Worm (Caenorhabditis elegans): ENCODE results near the gene egl-3.

ce11 chrV:10203435-10204009 is 30.0 kb upstream of the egl-3 start, which contains the start of gene chpf-1:
- no peak for TF ChIP-seq tab-1 (GFP tag; IDR thresholded peaks at IDR 0.05)
- no peak for TF ChIP-seq ref-1 (GFP tag; conservative IDR thresholded peaks at IDR 0.05)
- no peak for TF ChIP-seq ztf-23 (GFP tag; IDR thresholded peaks at IDR 0.05)
- no peak for TF ChIP-seq cog-1 (tag; optimal IDR thresholded peaks at IDR 0.05)
